Worm (Caenorhabditis elegans) whole organism, L3 larva: ENCODE results near the gene nhr-235.
A peak's percentile ranks its signal among the peaks of the same experiment; 100 is the strongest.

ENCODE experiments used
- R02D3.7 ChIP-seq: fragments of 150-350 bp; optimal IDR thresholded peaks from 2 replicates; lab custom pipeline; 2014; ENCODE audit warnings: missing biosample characterization, missing genetic modification characterization
- ZK546.5 ChIP-seq: sonication (generic microtip); optimal IDR thresholded peaks from 2 replicates; lab custom pipeline; 2017; ENCODE audit warnings: missing biosample characterization, missing genetic modification characterization
- aly-2 ChIP-seq: fragments of 150-350 bp; optimal IDR thresholded peaks from 2 replicates; lab custom pipeline; 2014; ENCODE audit warnings: missing biosample characterization, missing genetic modification characterization
- ceh-16 ChIP-seq: sonication (generic microtip); optimal IDR thresholded peaks from 2 replicates; lab custom pipeline; 2017; ENCODE audit warnings: missing biosample characterization, missing genetic modification characterization
- ceh-28 ChIP-seq: fragments of 150-350 bp; optimal IDR thresholded peaks from 2 replicates; lab custom pipeline; 2014; ENCODE audit warnings: missing biosample characterization, missing genetic modification reagents, missing genetic modification characterization
- ceh-82 ChIP-seq: fragments of 150-350 bp; optimal IDR thresholded peaks from 2 replicates; lab custom pipeline; 2014; ENCODE audit warnings: missing biosample characterization, missing genetic modification characterization
- ceh-9 ChIP-seq: sonication (generic microtip); optimal IDR thresholded peaks from 2 replicates; lab custom pipeline; 2018; ENCODE audit warnings: missing biosample characterization, missing genetic modification characterization
- daf-12 ChIP-seq: fragments of 150-350 bp; optimal IDR thresholded peaks from 2 replicates; lab custom pipeline; 2014; ENCODE audit warnings: missing biosample characterization, missing genetic modification reagents, missing genetic modification characterization
- egl-27 ChIP-seq: sonication (generic microtip); optimal IDR thresholded peaks from 4 replicates; lab custom pipeline; 2017; ENCODE audit warnings: missing biosample characterization, missing genetic modification reagents, missing genetic modification characterization
- egl-5 ChIP-seq: fragments of 150-350 bp; optimal IDR thresholded peaks from 2 replicates; lab custom pipeline; 2017; ENCODE audit warnings: missing biosample characterization, missing genetic modification reagents, missing genetic modification characterization, inconsistent platforms
- elt-1 ChIP-seq: fragments of 150-350 bp; optimal IDR thresholded peaks from 2 replicates; lab custom pipeline; 2014; ENCODE audit warnings: missing biosample characterization, missing genetic modification characterization
- elt-2 ChIP-seq: sonication (generic microtip); optimal IDR thresholded peaks from 2 replicates; lab custom pipeline; 2016; ENCODE audit warnings: missing genetic modification reagents, mild to moderate bottlenecking, missing genetic modification characterization, missing compliant biosample characterization
- elt-3 ChIP-seq, 3 experiments: fragments of 150-350 bp in 1 of 3; sonication (generic microtip) in 2 of 3; optimal IDR thresholded peaks; 2 replicates in 2 of 3; 4 replicates in 1 of 3; lab custom pipeline; 2014 to 2017; ENCODE audit warnings: missing biosample characterization in 3 of 3, missing genetic modification characterization in 3 of 3
- eor-1 ChIP-seq, 2 experiments: fragments of 150-350 bp; optimal IDR thresholded peaks; 2 replicates each; lab custom pipeline; 2014 to 2018; ENCODE audit warnings: missing biosample characterization in 2 of 2, missing genetic modification characterization in 2 of 2
- fos-1 ChIP-seq: fragments of 150-350 bp; optimal IDR thresholded peaks from 2 replicates; lab custom pipeline; 2014; ENCODE audit warnings: missing biosample characterization, missing genetic modification characterization
- hmg-11 ChIP-seq: sonication (generic microtip); optimal IDR thresholded peaks from 2 replicates; lab custom pipeline; 2016; ENCODE audit warnings: missing genetic modification characterization, missing compliant biosample characterization
- lin-15B ChIP-seq: fragments of 150-350 bp; optimal IDR thresholded peaks from 2 replicates; lab custom pipeline; 2014; ENCODE audit warnings: missing biosample characterization, missing genetic modification characterization
- lin-39 ChIP-seq: fragments of 150-350 bp; optimal IDR thresholded peaks from 2 replicates; lab custom pipeline; 2018; ENCODE audit warnings: missing biosample characterization, missing genetic modification reagents, missing genetic modification characterization
- lsy-12 ChIP-seq: sonication (generic microtip); optimal IDR thresholded peaks from 2 replicates; lab custom pipeline; 2016; ENCODE audit warnings: mild to moderate bottlenecking, missing genetic modification characterization, missing compliant biosample characterization
- mdl-1 ChIP-seq: fragments of 150-350 bp; optimal IDR thresholded peaks from 2 replicates; lab custom pipeline; 2014; ENCODE audit warnings: missing biosample characterization, missing genetic modification characterization
- mml-1 ChIP-seq: fragments of 150-350 bp; sonication (generic microtip); optimal IDR thresholded peaks from 3 replicates; lab custom pipeline; 2014; ENCODE audit warnings: missing biosample characterization, missing genetic modification characterization
- nfya-1 ChIP-seq: sonication (generic microtip); optimal IDR thresholded peaks from 2 replicates; lab custom pipeline; 2017; ENCODE audit warnings: missing genetic modification characterization, mild to moderate bottlenecking, missing compliant biosample characterization, antibody characterized with exemption, moderate library complexity; ENCODE audit not compliant: insufficient read depth
- nhr-11 ChIP-seq: fragments of 150-350 bp; optimal IDR thresholded peaks from 2 replicates; lab custom pipeline; 2014; ENCODE audit warnings: missing biosample characterization, missing genetic modification characterization
- nhr-12 ChIP-seq: fragments of 150-350 bp; optimal IDR thresholded peaks from 2 replicates; lab custom pipeline; 2014; ENCODE audit warnings: missing biosample characterization, missing genetic modification characterization
- nhr-23 ChIP-seq: fragments of 150-350 bp; optimal IDR thresholded peaks from 2 replicates; lab custom pipeline; 2014; ENCODE audit warnings: missing biosample characterization, missing genetic modification reagents, missing genetic modification characterization
- nhr-25 ChIP-seq: sonication (generic microtip); optimal IDR thresholded peaks from 2 replicates; lab custom pipeline; 2017; ENCODE audit warnings: missing biosample characterization, missing genetic modification characterization
- nhr-28 ChIP-seq: fragments of 150-350 bp; optimal IDR thresholded peaks from 2 replicates; lab custom pipeline; 2014; ENCODE audit warnings: missing biosample characterization, missing genetic modification characterization
- nhr-43 ChIP-seq: sonication (generic microtip); optimal IDR thresholded peaks from 2 replicates; lab custom pipeline; 2016; ENCODE audit warnings: mild to moderate bottlenecking, missing genetic modification characterization, missing compliant biosample characterization; ENCODE audit not compliant: poor library complexity, severe bottlenecking
- nhr-67 ChIP-seq: fragments of 150-350 bp; optimal IDR thresholded peaks from 2 replicates; lab custom pipeline; 2014; ENCODE audit warnings: missing biosample characterization, missing genetic modification characterization
- nhr-77 ChIP-seq: fragments of 150-350 bp; optimal IDR thresholded peaks from 2 replicates; lab custom pipeline; 2014; ENCODE audit warnings: missing biosample characterization, missing genetic modification characterization
- pha-4 ChIP-seq: fragments of 150-350 bp; optimal IDR thresholded peaks from 2 replicates; lab custom pipeline; 2014; ENCODE audit warnings: missing biosample characterization, missing genetic modification reagents, missing genetic modification characterization
- pqm-1 ChIP-seq: fragments of 150-350 bp; optimal IDR thresholded peaks from 2 replicates; lab custom pipeline; 2017; ENCODE audit warnings: missing biosample characterization, missing genetic modification characterization, inconsistent platforms
- sea-2 ChIP-seq: fragments of 150-350 bp; sonication (generic microtip); optimal IDR thresholded peaks from 4 replicates; lab custom pipeline; 2014; ENCODE audit warnings: missing biosample characterization, missing genetic modification reagents, missing genetic modification characterization
- skn-1 ChIP-seq: fragments of 150-350 bp; optimal IDR thresholded peaks from 2 replicates; lab custom pipeline; 2014; ENCODE audit warnings: missing biosample characterization, missing genetic modification characterization
- tbx-2 ChIP-seq: sonication (generic microtip); optimal IDR thresholded peaks from 2 replicates; lab custom pipeline; 2016; ENCODE audit warnings: mild to moderate bottlenecking, missing genetic modification characterization, missing compliant biosample characterization
- unc-39 ChIP-seq: sonication (generic microtip); optimal IDR thresholded peaks from 4 replicates; lab custom pipeline; 2017; ENCODE audit warnings: missing biosample characterization, missing genetic modification characterization
- unc-62 ChIP-seq: fragments of 150-350 bp; sonication (generic microtip); optimal IDR thresholded peaks from 4 replicates; lab custom pipeline; 2014; ENCODE audit warnings: missing biosample characterization, missing genetic modification reagents, missing genetic modification characterization
- ztf-11 ChIP-seq: fragments of 150-350 bp; optimal IDR thresholded peaks from 2 replicates; lab custom pipeline; 2014; ENCODE audit warnings: missing biosample characterization, missing genetic modification characterization
- ztf-4 ChIP-seq: fragments of 150-350 bp; optimal IDR thresholded peaks from 2 replicates; lab custom pipeline; 2014; ENCODE audit warnings: missing biosample characterization, missing genetic modification characterization

nhr-235 gene

ce11 chrII:12640370-12640769 lies at the start of gene nhr-235:
Gene nhr-235, plus strand, starts transcription at chrII:12640670.
- TF ChIP-seq egl-27 (tag; lab: Kevin White, UChicago) (no peak), hmg-11 (tag; lab: Kevin White, UChicago) (no peak), nhr-28 (tag; lab: Kevin White, UChicago) (no peak), unc-39 (no peak), eor-1 (tag; optimal IDR thresholded peaks at IDR 0.05; lab: Kevin White, UChicago) (no peak), ztf-11 (tag; lab: Kevin White, UChicago) (no peak), ceh-82 (tag; lab: Kevin White, UChicago) (no peak), nhr-23 (tag; lab: Kevin White, UChicago) (no peak), unc-62 (GFP tag; lab: Kevin White, UChicago) (no peak), elt-1 (tag; lab: Kevin White, UChicago) (no peak), ZK546.5 (tag; lab: Kevin White, UChicago) (no peak)

ce11 chrII:12603667-12604621 lies 36.5 kb upstream of the nhr-235 start, which contains the start of the genes ceh-100 and lips-15:
Gene ceh-100, minus strand, starts transcription at chrII:12603680.
Gene lips-15, plus strand, starts transcription at chrII:12604386.
- TF ChIP-seq daf-12 (tag; lab: Kevin White, UChicago), result no peak
- TF ChIP-seq nhr-23 (tag; lab: Kevin White, UChicago), result peak; percentile 0
- TF ChIP-seq ceh-9 (tag; lab: Kevin White, UChicago), result no peak
- TF ChIP-seq unc-62 (GFP tag; lab: Kevin White, UChicago), result no peak
- no peak for TF ChIP-seq sea-2
- TF ChIP-seq ceh-28 (tag; lab: Kevin White, UChicago), result peak; percentile 78
- no peak for TF ChIP-seq nhr-43 (tag; lab: Kevin White, UChicago)
- no peak for TF ChIP-seq nhr-77 (tag; lab: Kevin White, UChicago)
- no peak for TF ChIP-seq skn-1 (tag; lab: Kevin White, UChicago)
- no peak for TF ChIP-seq lin-39 (tag; lab: Kevin White, UChicago)
- peak; percentile 56 for TF ChIP-seq nhr-25 (tag; lab: Kevin White, UChicago)
- no peak for TF ChIP-seq aly-2 (tag; lab: Kevin White, UChicago)
- TF ChIP-seq nhr-28 (tag; lab: Kevin White, UChicago), result no peak
- TF ChIP-seq nfya-1, result peak; percentile 46
- no peak for TF ChIP-seq mml-1
- TF ChIP-seq R02D3.7 (tag; lab: Kevin White, UChicago), result no peak
- no peak for TF ChIP-seq nhr-67 (tag; lab: Kevin White, UChicago)
- TF ChIP-seq egl-27 (tag; lab: Kevin White, UChicago), result no peak
- peak; percentile 23 for TF ChIP-seq pha-4 (tag; lab: Kevin White, UChicago)
- no peak for TF ChIP-seq mdl-1 (tag; lab: Kevin White, UChicago)
- no peak for TF ChIP-seq tbx-2
- no peak for TF ChIP-seq ZK546.5 (tag; lab: Kevin White, UChicago)
- TF ChIP-seq hmg-11 (tag; lab: Kevin White, UChicago), result peak; percentile 43
- peak; percentile 5 for TF ChIP-seq elt-2
- TF ChIP-seq lin-15B (tag; lab: Kevin White, UChicago), result peak; percentile 81
- TF ChIP-seq lsy-12 (tag; lab: Kevin White, UChicago), result no peak
- TF ChIP-seq ztf-11 (tag; lab: Kevin White, UChicago), result no peak
- TF ChIP-seq ceh-16 (tag; lab: Kevin White, UChicago), result no peak
- TF ChIP-seq nhr-11 (tag; lab: Kevin White, UChicago), result no peak
- TF ChIP-seq ztf-4 (tag; lab: Kevin White, UChicago), result no peak
- TF ChIP-seq egl-5, result peak; percentile 37
- TF ChIP-seq elt-3 (tag; optimal IDR thresholded peaks at IDR 0.05; lab: Kevin White, UChicago), result no peak
- TF ChIP-seq elt-1 (tag; lab: Kevin White, UChicago), result no peak
- no peak for TF ChIP-seq fos-1 (tag; lab: Kevin White, UChicago)
- TF ChIP-seq pqm-1 (tag; lab: Kevin White, UChicago), result no peak
- no peak for TF ChIP-seq nhr-12 (tag; lab: Kevin White, UChicago)
